Worm (Caenorhabditis elegans) whole organism, young adult: ENCODE results near the gene W02G9.4.

ENCODE experiments used
- B0336.3 ChIP-seq: fragments of 200-800 bp; sonication (Bioruptor generic); IDR thresholded peaks from 2 replicates; pipeline ENCODE4 v1.3.6; 2022; ENCODE audit warnings: missing genetic modification characterization, missing compliant biosample characterization
- C06A6.2 ChIP-seq: fragments of 200-800 bp; sonication (Bioruptor generic); conservative IDR thresholded peaks from 2 replicates; pipeline ENCODE4 v1.3.6; 2022; ENCODE audit warnings: missing genetic modification characterization, missing compliant biosample characterization
- C17E4.6 ChIP-seq: fragments of 200-800 bp; sonication (Bioruptor generic); IDR thresholded peaks from 2 replicates; pipeline ENCODE4 v1.3.6; 2022; ENCODE audit warnings: missing genetic modification reagents, missing genetic modification characterization, missing compliant biosample characterization
- F10E7.11 ChIP-seq: sonication (generic microtip); optimal IDR thresholded peaks from 2 replicates; lab custom pipeline; 2017; ENCODE audit warnings: mild to moderate bottlenecking, missing genetic modification characterization, moderate library complexity, missing compliant biosample characterization
- F37B4.10 ChIP-seq: fragments of 200-800 bp; sonication (Bioruptor generic); IDR thresholded peaks from 2 replicates; pipeline ENCODE4 v1.3.6; 2022; ENCODE audit warnings: missing genetic modification characterization, missing compliant biosample characterization
- F49E8.2 ChIP-seq: sonication (generic microtip); optimal IDR thresholded peaks from 3 replicates; lab custom pipeline; 2017; ENCODE audit warnings: missing genetic modification characterization, mild to moderate bottlenecking, missing compliant biosample characterization, antibody characterized with exemption, moderate library complexity; ENCODE audit not compliant: insufficient read depth
- K11D2.4 ChIP-seq: fragments of 200-800 bp; sonication (Bioruptor generic); IDR thresholded peaks from 2 replicates; pipeline ENCODE4 v1.3.6; 2022; ENCODE audit warnings: missing genetic modification reagents, missing genetic modification characterization, missing compliant biosample characterization
- Y56A3A.18 ChIP-seq: fragments of 200-800 bp; sonication (Bioruptor generic); IDR thresholded peaks from 2 replicates; pipeline ENCODE4 v1.3.6; 2022; ENCODE audit warnings: missing genetic modification reagents, missing genetic modification characterization, missing compliant biosample characterization
- attf-3 ChIP-seq: fragments of 200-800 bp; sonication (Bioruptor generic); conservative IDR thresholded peaks from 2 replicates; pipeline ENCODE4 v1.3.6; 2022; ENCODE audit warnings: missing genetic modification reagents, missing genetic modification characterization, missing compliant biosample characterization
- attf-5 ChIP-seq: fragments of 200-800 bp; sonication (Bioruptor generic); optimal IDR thresholded peaks from 2 replicates; lab custom pipeline; 2018; ENCODE audit warnings: mild to moderate bottlenecking, missing genetic modification characterization, missing compliant biosample characterization
- bed-1 ChIP-seq: fragments of 200-800 bp; sonication (Bioruptor generic); IDR thresholded peaks from 2 replicates; pipeline ENCODE4 v1.3.6; 2022; ENCODE audit warnings: missing genetic modification reagents, missing genetic modification characterization, missing compliant biosample characterization
- cebp-1 ChIP-seq, 2 experiments: fragments of 200-800 bp in 1 of 2; sonication (Bioruptor generic) in 1 of 2; sonication (generic microtip) in 1 of 2; IDR thresholded peaks in 1 of 2; optimal IDR thresholded peaks in 1 of 2; 2 replicates each; pipeline versions ENCODE4 v1.3.6 to Lab custom; 2017 to 2022; ENCODE audit warnings: missing compliant biosample characterization in 2 of 2, missing genetic modification characterization in 2 of 2, mild to moderate bottlenecking in 1 of 2, missing genetic modification reagents in 1 of 2, moderate library complexity in 1 of 2
- ceh-100 ChIP-seq: fragments of 200-800 bp; sonication (Bioruptor generic); IDR thresholded peaks from 2 replicates; pipeline ENCODE4 v1.3.6; 2022; ENCODE audit warnings: missing genetic modification reagents, missing genetic modification characterization, missing compliant biosample characterization
- ceh-79 ChIP-seq: sonication (generic microtip); optimal IDR thresholded peaks from 2 replicates; lab custom pipeline; 2017; ENCODE audit warnings: mild to moderate bottlenecking, missing genetic modification characterization, missing compliant biosample characterization
- ceh-91 ChIP-seq: fragments of 200-800 bp; sonication (Bioruptor generic); IDR thresholded peaks from 2 replicates; pipeline ENCODE4 v1.3.6; 2022; ENCODE audit warnings: missing genetic modification reagents, missing genetic modification characterization, missing compliant biosample characterization
- chd-7 ChIP-seq: sonication (generic microtip); optimal IDR thresholded peaks from 2 replicates; lab custom pipeline; 2016; ENCODE audit warnings: mild to moderate bottlenecking, missing genetic modification characterization, moderate library complexity, missing compliant biosample characterization
- dpl-1 ChIP-seq: fragments of 150-350 bp; optimal IDR thresholded peaks from 2 replicates; lab custom pipeline; 2014; ENCODE audit warnings: missing biosample characterization, missing genetic modification reagents, missing genetic modification characterization
- egl-18 ChIP-seq: fragments of 200-800 bp; sonication (Bioruptor generic); IDR thresholded peaks from 2 replicates; pipeline ENCODE4 v1.3.6; 2022; ENCODE audit warnings: missing genetic modification reagents, missing genetic modification characterization, missing compliant biosample characterization
- egrh-3 ChIP-seq: fragments of 200-800 bp; sonication (Bioruptor generic); IDR thresholded peaks from 2 replicates; pipeline ENCODE4 v1.3.6; 2022; ENCODE audit warnings: missing genetic modification reagents, missing genetic modification characterization, missing compliant biosample characterization
- ekl-4 ChIP-seq: fragments of 200-800 bp; sonication (Bioruptor generic); IDR thresholded peaks from 2 replicates; pipeline ENCODE4 v1.3.6; 2022; ENCODE audit warnings: missing genetic modification reagents, missing genetic modification characterization, missing compliant biosample characterization
- let-607 ChIP-seq, 2 experiments: fragments of 200-800 bp in 1 of 2; sonication (Bioruptor generic) in 1 of 2; sonication (generic microtip) in 1 of 2; optimal IDR thresholded peaks; 2 replicates each; lab custom pipeline; 2016 to 2018; ENCODE audit warnings: mild to moderate bottlenecking in 2 of 2, missing compliant biosample characterization in 2 of 2, missing genetic modification characterization in 2 of 2, moderate library complexity in 2 of 2, missing genotype in 1 of 2
- nfyb-1 ChIP-seq: fragments of 200-800 bp; sonication (Bioruptor generic); IDR thresholded peaks from 2 replicates; pipeline ENCODE4 v1.3.6; 2022; ENCODE audit warnings: missing genetic modification reagents, missing genetic modification characterization, missing compliant biosample characterization
- nhr-80 ChIP-seq: sonication (generic microtip); optimal IDR thresholded peaks from 2 replicates; lab custom pipeline; 2016; ENCODE audit warnings: missing genetic modification characterization, missing compliant biosample characterization
- pbrm-1 ChIP-seq: fragments of 200-800 bp; sonication (Bioruptor generic); IDR thresholded peaks from 2 replicates; pipeline ENCODE4 v1.3.6; 2022; ENCODE audit warnings: missing genetic modification reagents, missing genetic modification characterization, missing compliant biosample characterization
- snpc-1.1 ChIP-seq: sonication (generic microtip); optimal IDR thresholded peaks from 2 replicates; lab custom pipeline; 2017; ENCODE audit warnings: missing genetic modification characterization, mild to moderate bottlenecking, missing compliant biosample characterization, antibody characterized with exemption, moderate library complexity, missing genotype, missing genetic modification reagents; ENCODE audit not compliant: insufficient read depth
- snpc-1.3 ChIP-seq: sonication (generic microtip); optimal IDR thresholded peaks from 2 replicates; lab custom pipeline; 2017; ENCODE audit warnings: missing genetic modification characterization, mild to moderate bottlenecking, missing compliant biosample characterization, antibody characterized with exemption, moderate library complexity, missing genotype, missing genetic modification reagents; ENCODE audit not compliant: insufficient read depth
- snpc-3.4 ChIP-seq: sonication (generic microtip); optimal IDR thresholded peaks from 2 replicates; lab custom pipeline; 2017; ENCODE audit warnings: missing genetic modification characterization, mild to moderate bottlenecking, missing compliant biosample characterization, antibody characterized with exemption, moderate library complexity, missing genotype, missing genetic modification reagents
- somi-1 ChIP-seq: fragments of 200-800 bp; sonication (Bioruptor generic); optimal IDR thresholded peaks from 2 replicates; lab custom pipeline; 2018; ENCODE audit warnings: mild to moderate bottlenecking, missing genetic modification characterization, missing compliant biosample characterization
- unc-130 ChIP-seq: sonication (generic microtip); optimal IDR thresholded peaks from 2 replicates; lab custom pipeline; 2016; ENCODE audit warnings: missing genetic modification reagents, missing genetic modification characterization, missing compliant biosample characterization
- zfh-2 ChIP-seq: fragments of 200-800 bp; sonication (Bioruptor generic); conservative IDR thresholded peaks from 2 replicates; pipeline ENCODE4 v1.3.6; 2022; ENCODE audit warnings: missing genetic modification reagents, missing genetic modification characterization, missing compliant biosample characterization
- ztf-18 ChIP-seq: sonication (generic microtip); optimal IDR thresholded peaks from 2 replicates; lab custom pipeline; 2016; ENCODE audit warnings: missing genotype, mild to moderate bottlenecking, missing genetic modification characterization, missing compliant biosample characterization
- ztf-26 ChIP-seq: sonication (generic microtip); optimal IDR thresholded peaks from 2 replicates; lab custom pipeline; 2017; ENCODE audit warnings: missing genetic modification characterization, missing compliant biosample characterization
- ztf-28 ChIP-seq: fragments of 200-800 bp; sonication (Bioruptor generic); IDR thresholded peaks from 2 replicates; pipeline ENCODE4 v1.3.6; 2022; ENCODE audit warnings: missing genetic modification reagents, missing genetic modification characterization, missing compliant biosample characterization

W02G9.4 gene

ce11 chrV:2638545-2638944, 28.2 kb upstream of the W02G9.4 start, which contains the start of gene W02H5.19 (continued):
- TF ChIP-seq attf-3 (GFP tag; lab: Robert Waterston, UW): 0 out of 2 replicates have a peak, but pooled peaks have one; percentile 46
- TF ChIP-seq ztf-26 (tag; lab: Kevin White, UChicago): no peak
- TF ChIP-seq Y56A3A.18 (GFP tag; lab: Robert Waterston, UW): no peak
- 0 out of 2 replicates have a peak, but pooled peaks have one; percentile 57 for TF ChIP-seq ztf-28 (GFP tag; lab: Robert Waterston, UW)
- TF ChIP-seq ekl-4: 0 out of 2 replicates have a peak, but pooled peaks have one; percentile 62
- peak; percentile 39 for TF ChIP-seq attf-5 (GFP tag; lab: Kevin White, UChicago)
- peak; percentile 48; the same call in 1 of the 2 replicates for TF ChIP-seq pbrm-1 (GFP tag; lab: Robert Waterston, UW)
- TF ChIP-seq F49E8.2: no peak
- TF ChIP-seq snpc-1.1: no peak
- peak in 1 of 2 experiments; percentile 55 for TF ChIP-seq let-607 (tag; optimal IDR thresholded peaks at IDR 0.05; lab: Kevin White, UChicago)
- TF ChIP-seq F37B4.10 (GFP tag; lab: Robert Waterston, UW): no peak
- no peak for TF ChIP-seq F10E7.11 (tag; lab: Kevin White, UChicago)
- TF ChIP-seq snpc-3.4 (tag; lab: Kevin White, UChicago): peak; percentile 28
- TF ChIP-seq cebp-1 (GFP tag; IDR thresholded peaks at IDR 0.05; lab: Robert Waterston, UW): no peak
- TF ChIP-seq cebp-1 (tag; optimal IDR thresholded peaks at IDR 0.05; lab: Kevin White, UChicago): peak; percentile 37
- TF ChIP-seq nhr-80 (tag; lab: Kevin White, UChicago): no peak
- no peak for TF ChIP-seq ceh-79
- no peak for TF ChIP-seq egl-18 (GFP tag; lab: Robert Waterston, UW)
- TF ChIP-seq bed-1: no peak
- peak; percentile 75 for TF ChIP-seq unc-130 (GFP tag; lab: Kevin White, UChicago)
- peak; percentile 32; the same call in 1 of the 2 replicates for TF ChIP-seq ceh-100 (GFP tag; lab: Robert Waterston, UW)
- TF ChIP-seq snpc-1.3 (tag; lab: Kevin White, UChicago): no peak
- TF ChIP-seq C17E4.6: no peak
- TF ChIP-seq ztf-18: no peak
- peak; percentile 48; the same call in 1 of the 2 replicates for TF ChIP-seq ceh-91 (GFP tag; lab: Robert Waterston, UW)
- TF ChIP-seq dpl-1 (GFP tag; lab: Kevin White, UChicago): peak; percentile 85
- TF ChIP-seq B0336.3 (GFP tag; lab: Robert Waterston, UW): 0 out of 2 replicates have a peak, but pooled peaks have one; percentile 18
- TF ChIP-seq chd-7 (tag; lab: Kevin White, UChicago): peak; percentile 16
- no peak for TF ChIP-seq C06A6.2
- 0 out of 2 replicates have a peak, but pooled peaks have one; percentile 47 for TF ChIP-seq nfyb-1 (GFP tag; lab: Robert Waterston, UW)

- TF ChIP-seq K11D2.4 (no peak), somi-1 (GFP tag; lab: Kevin White, UChicago) (no peak)
- TF ChIP-seq, all 124 proteins: peak for 0
Measured at ce11 chrV:2639035-2639434, 27.7 kb upstream of the W02G9.4 start, which contains the start of gene W02H5.2. W02H5.2 (plus strand) TSS chrV:2639335.

ce11 chrV:2639506-2639905, 27.2 kb upstream of the W02G9.4 start:
- TF ChIP-seq egrh-3 (GFP tag; lab: Robert Waterston, UW): 0 out of 2 replicates have a peak, but pooled peaks have one; percentile 24
- TF ChIP-seq zfh-2 (GFP tag; lab: Robert Waterston, UW): peak; percentile 59; the same call in 1 of the 2 replicates
- no peak for TF ChIP-seq ceh-79
- TF ChIP-seq, all 124 proteins: peak for 2
